Fruit fly (Drosophila melanogaster) whole organism: ENCODE data around the gene Kap3.

Experiments
- CG8478 ChIP-seq: fragments of >200 bp; optimal IDR thresholded peaks from 2 replicates; lab custom pipeline; 2018; ENCODE audit warnings: inconsistent platforms
- EcR ChIP-seq, 2 experiments: fragments of >200 bp; optimal IDR thresholded peaks; 2 replicates each; lab custom pipeline; 2017; ENCODE audit warnings: missing biosample characterization in 2 of 2, missing genetic modification characterization in 2 of 2, missing genetic modification reagents in 2 of 2

DNA sequence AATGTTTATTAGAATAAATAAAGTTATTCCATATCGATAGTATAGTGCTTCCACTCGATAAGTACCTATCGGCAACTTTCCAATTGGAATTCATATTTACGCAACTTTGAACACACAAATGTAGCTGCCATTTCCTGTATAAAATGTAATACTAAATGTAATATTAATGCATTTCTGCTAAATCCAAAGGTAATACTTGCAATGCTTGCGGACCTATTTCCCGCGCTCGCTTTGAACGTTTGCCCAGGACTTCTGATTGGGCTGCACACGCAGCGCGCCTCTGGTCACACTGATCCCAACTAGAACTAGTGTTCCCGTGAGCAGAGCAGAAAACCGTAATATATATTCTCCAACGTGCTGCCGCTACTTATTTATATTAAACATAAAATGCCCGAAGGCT lies 29.5 kb upstream of the Kap3 start, which contains the start of gene dlg1:
- TF ChIP-seq CG8478 (lab: Kevin White, UChicago): no peak
- no peak for TF ChIP-seq EcR (GFP tag; optimal IDR thresholded peaks at IDR 0.05; lab: Kevin White, UChicago)
